Fruit fly (Drosophila melanogaster) whole organism, pupa: Measurements from ENCODE around the gene sra.
A peak's percentile ranks its signal among the peaks of the same experiment; 100 is the strongest.

Experiments
- CG10348 ChIP-seq: fragments of 200-800 bp; sonication (Bioruptor generic); IDR thresholded peaks from 2 replicates; pipeline ENCODE4 v1.3.6; 2022; ENCODE audit warnings: missing biosample characterization, missing genetic modification characterization
- CG12605 ChIP-seq: fragments of 200-800 bp; sonication (Bioruptor generic); IDR thresholded peaks from 2 replicates; pipeline ENCODE4 v1.3.6; 2022; ENCODE audit warnings: missing biosample characterization, missing genetic modification characterization
- CG13204 ChIP-seq: fragments of 200-800 bp; sonication (Bioruptor generic); optimal IDR thresholded peaks from 2 replicates; lab custom pipeline; 2018; ENCODE audit warnings: missing biosample characterization, mild to moderate bottlenecking, missing genetic modification characterization, moderate library complexity
- CG14655 ChIP-seq: fragments of 200-800 bp; sonication (Bioruptor generic); optimal IDR thresholded peaks from 3 replicates; lab custom pipeline; 2017; ENCODE audit warnings: mild to moderate bottlenecking, missing biosample characterization, missing genetic modification reagents, missing genetic modification characterization
- CG15710 ChIP-seq: fragments of 200-800 bp; sonication (Bioruptor generic); optimal IDR thresholded peaks from 2 replicates; lab custom pipeline; 2018; ENCODE audit warnings: missing biosample characterization, mild to moderate bottlenecking, missing genetic modification characterization, moderate library complexity
- CG17806 ChIP-seq: fragments of 200-800 bp; sonication (Bioruptor generic); optimal IDR thresholded peaks from 2 replicates; lab custom pipeline; 2018; ENCODE audit warnings: missing biosample characterization, mild to moderate bottlenecking, missing genetic modification characterization, moderate library complexity
- CG32121 ChIP-seq: fragments of 200-800 bp; sonication (Bioruptor generic); IDR thresholded peaks from 2 replicates; pipeline ENCODE4 v1.3.6; 2022; ENCODE audit warnings: missing biosample characterization, missing genetic modification characterization
- CG34367 ChIP-seq: fragments of 200-800 bp; sonication (Bioruptor generic); optimal IDR thresholded peaks from 2 replicates; lab custom pipeline; 2018; ENCODE audit warnings: missing biosample characterization, mild to moderate bottlenecking, missing genetic modification characterization
- CG4496 ChIP-seq: fragments of 200-800 bp; sonication (Bioruptor generic); IDR thresholded peaks from 3 replicates; pipeline ENCODE4 v1.3.6; 2022; ENCODE audit warnings: missing biosample characterization, missing genetic modification characterization
- CG8159 ChIP-seq: fragments of 200-800 bp; sonication (Bioruptor generic); optimal IDR thresholded peaks from 3 replicates; lab custom pipeline; 2018; ENCODE audit warnings: missing biosample characterization, mild to moderate bottlenecking, missing genetic modification characterization, moderate library complexity
- CG8301 ChIP-seq: fragments of 200-800 bp; sonication (Bioruptor generic); optimal IDR thresholded peaks from 2 replicates; lab custom pipeline; 2018; ENCODE audit warnings: missing biosample characterization, mild to moderate bottlenecking, missing genetic modification characterization
- CG9948 ChIP-seq: fragments of 200-800 bp; sonication (Bioruptor generic); optimal IDR thresholded peaks from 2 replicates; lab custom pipeline; 2018; ENCODE audit warnings: missing biosample characterization, mild to moderate bottlenecking, missing genetic modification characterization, moderate library complexity
- D1 ChIP-seq: fragments of 200-800 bp; sonication (Bioruptor generic); optimal IDR thresholded peaks from 2 replicates; lab custom pipeline; 2018; ENCODE audit warnings: missing biosample characterization, mild to moderate bottlenecking, missing genetic modification characterization, moderate library complexity
- EcR ChIP-seq: fragments of 200-800 bp; sonication (Bioruptor generic); optimal IDR thresholded peaks from 3 replicates; lab custom pipeline; 2019; ENCODE audit warnings: missing biosample characterization, missing genetic modification characterization, mild to moderate bottlenecking, moderate library complexity, missing genetic modification reagents
- Ets98B ChIP-seq: fragments of 200-800 bp; sonication (Bioruptor generic); IDR thresholded peaks from 2 replicates; pipeline ENCODE4 v1.3.6; 2022; ENCODE audit warnings: missing biosample characterization, missing genetic modification characterization
- Pif1A ChIP-seq: fragments of 200-800 bp; sonication (Bioruptor generic); optimal IDR thresholded peaks from 3 replicates; lab custom pipeline; 2016; ENCODE audit warnings: missing biosample characterization, missing genetic modification characterization
- Pif1B ChIP-seq: fragments of 200-800 bp; sonication (Bioruptor generic); optimal IDR thresholded peaks from 3 replicates; lab custom pipeline; 2016; ENCODE audit warnings: missing biosample characterization, missing genetic modification characterization
- Snoo ChIP-seq: fragments of 200-800 bp; sonication (Bioruptor generic); optimal IDR thresholded peaks from 3 replicates; lab custom pipeline; 2017; ENCODE audit warnings: missing biosample characterization, mild to moderate bottlenecking, missing genetic modification characterization, inconsistent platforms
- fd96Ca ChIP-seq: fragments of 200-800 bp; sonication (Bioruptor generic); IDR thresholded peaks from 3 replicates; pipeline ENCODE4 v1.3.6; 2022; ENCODE audit warnings: missing biosample characterization, missing genetic modification characterization
- gl ChIP-seq: fragments of 200-800 bp; sonication (Bioruptor generic); optimal IDR thresholded peaks from 2 replicates; lab custom pipeline; 2018; ENCODE audit warnings: missing biosample characterization, mild to moderate bottlenecking, missing genetic modification characterization
- rn ChIP-seq: fragments of 200-800 bp; sonication (Bioruptor generic); IDR thresholded peaks from 2 replicates; pipeline ENCODE4 v1.3.6; 2022; ENCODE audit warnings: missing biosample characterization, missing genetic modification characterization

sra gene

dm6 chr3R:16240478-16241101 lies 53.8 kb downstream of the sra start:
- TF ChIP-seq CG15710 (no peak), Snoo (tag; lab: Kevin White, UChicago) (peak; percentile 32), CG8301 (tag; lab: Kevin White, UChicago) (no peak), CG8159 (tag; lab: Kevin White, UChicago) (peak; percentile 28), CG14655 (GFP tag; lab: Kevin White, UChicago) (peak; percentile 1), D1 (no peak), gl (tag; lab: Kevin White, UChicago) (peak; percentile 42), fd96Ca (GFP tag; lab: Robert Waterston, UW) (no peak)

- TF ChIP-seq CG15710 (peak; percentile 21), CG13204 (peak; percentile 97), CG9948 (tag; lab: Kevin White, UChicago) (no peak), gl (tag; lab: Kevin White, UChicago) (peak; percentile 33), EcR (GFP tag; lab: Kevin White, UChicago) (peak; percentile 90), Pif1B (GFP tag; lab: Kevin White, UChicago) (no peak), CG14655 (GFP tag; lab: Kevin White, UChicago) (peak; percentile 25), CG8159 (tag; lab: Kevin White, UChicago) (peak; percentile 47)
These were observed 54.4 kb downstream of the sra start for dm6 chr3R:16241102-16241779.

dm6 chr3R:16241822-16242221 lies 55.0 kb downstream of the sra start:
- TF ChIP-seq CG8159 (tag; lab: Kevin White, UChicago) (peak; percentile 41), D1 (no peak), Snoo (tag; lab: Kevin White, UChicago) (peak; percentile 26), fd96Ca (GFP tag; lab: Robert Waterston, UW) (no peak), CG12605 (no peak), rn (GFP tag; lab: Robert Waterston, UW) (no peak), CG17806 (tag; lab: Kevin White, UChicago) (no peak), CG14655 (GFP tag; lab: Kevin White, UChicago) (peak; percentile 35)

- TF ChIP-seq Pif1A (GFP tag; lab: Kevin White, UChicago) (peak; percentile 71), Ets98B (GFP tag; lab: Robert Waterston, UW) (no peak), CG4496 (no peak), CG8301 (tag; lab: Kevin White, UChicago) (peak; percentile 7), CG8159 (tag; lab: Kevin White, UChicago) (peak; percentile 33), CG10348 (GFP tag; lab: Robert Waterston, UW) (no peak), Pif1B (GFP tag; lab: Kevin White, UChicago) (peak; percentile 66), CG9948 (tag; lab: Kevin White, UChicago) (peak; percentile 20), gl (tag; lab: Kevin White, UChicago) (peak; percentile 64), CG13204 (peak; percentile 97), CG14655 (GFP tag; lab: Kevin White, UChicago) (no peak), Snoo (tag; lab: Kevin White, UChicago) (peak; percentile 37), D1 (no peak), CG15710 (peak; percentile 15), CG34367 (peak; percentile 15), fd96Ca (GFP tag; lab: Robert Waterston, UW) (no peak), EcR (GFP tag; lab: Kevin White, UChicago) (peak; percentile 96)
These were observed 55.7 kb downstream of the sra start for dm6 chr3R:16242461-16242934.

dm6 chr3R:16244241-16244977 lies 57.6 kb downstream of the sra start:
- TF ChIP-seq CG14655 (GFP tag; lab: Kevin White, UChicago) (peak; percentile 55), fd96Ca (GFP tag; lab: Robert Waterston, UW) (peak; percentile 35; the same call in 1 of the 3 replicates), CG9948 (tag; lab: Kevin White, UChicago) (peak; percentile 11), gl (tag; lab: Kevin White, UChicago) (no peak), EcR (GFP tag; lab: Kevin White, UChicago) (no peak), rn (GFP tag; lab: Robert Waterston, UW) (no peak), CG8301 (tag; lab: Kevin White, UChicago) (peak; percentile 26), CG4496 (0 out of 3 replicates have a peak, but pooled peaks have one; percentile 8), D1 (no peak), Snoo (tag; lab: Kevin White, UChicago) (no peak), CG10348 (GFP tag; lab: Robert Waterston, UW) (no peak), CG13204 (peak; percentile 18), CG32121 (no peak; the same call in 1 of the 2 replicates), Pif1A (GFP tag; lab: Kevin White, UChicago) (peak; percentile 4), CG17806 (tag; lab: Kevin White, UChicago) (no peak), Pif1B (GFP tag; lab: Kevin White, UChicago) (no peak), CG12605 (no peak; the same call in 1 of the 2 replicates), CG34367 (no peak), CG15710 (peak; percentile 12), Ets98B (GFP tag; lab: Robert Waterston, UW) (no peak; the same call in 1 of the 2 replicates), CG8159 (tag; lab: Kevin White, UChicago) (no peak)
